Worm (Caenorhabditis elegans): ENCODE results near the gene dcap-1.

DNA sequence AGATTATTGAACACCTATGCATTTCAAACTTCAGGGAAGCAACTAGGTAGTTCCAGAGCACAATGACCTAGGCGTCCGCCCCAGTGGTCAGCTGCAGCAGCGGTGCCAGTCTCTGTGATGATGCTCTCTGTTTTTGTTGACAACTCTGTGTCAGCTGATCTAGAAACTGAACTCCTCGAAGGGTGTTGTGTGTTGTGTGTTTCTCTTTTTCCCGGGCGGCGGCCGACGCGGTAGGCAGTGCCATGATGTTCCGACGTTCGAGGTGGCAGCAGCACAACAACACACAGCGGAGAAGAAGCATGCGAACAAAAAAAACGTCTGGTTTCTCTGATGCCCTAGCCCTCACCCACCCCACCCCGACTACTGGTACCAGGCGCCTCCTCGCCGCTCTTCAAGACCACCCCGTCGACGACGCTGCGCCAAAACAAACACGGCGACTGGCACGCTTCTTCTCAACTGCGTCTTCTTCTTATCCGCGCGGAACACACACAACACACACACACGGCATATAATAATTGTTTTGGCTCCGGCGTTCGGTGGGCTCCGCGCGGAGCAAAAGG, 9.8 kb upstream of the dcap-1 start:
- TF ChIP-seq med-1 (GFP tag; optimal IDR thresholded peaks at IDR 0.05; ENCODE audit: insufficient read depth) (no peak), cog-1 (tag; optimal IDR thresholded peaks at IDR 0.05) (no peak), flt-1 (GFP tag; IDR thresholded peaks at IDR 0.05) (no peak), T22C8.4 (GFP tag; IDR thresholded peaks at IDR 0.05) (no peak), ref-1 (GFP tag; conservative IDR thresholded peaks at IDR 0.05) (no peak)

Measured in whole organism, midembryonic.